Fruit fly (Drosophila melanogaster) whole organism, wandering third instar larva: Measurements from ENCODE around the gene shps.
A peak's percentile ranks its signal among the peaks of the same experiment; 100 is the strongest.

ENCODE experiments used
- CG32264 ChIP-seq: fragments of 200-800 bp; sonication (Bioruptor generic); optimal IDR thresholded peaks from 2 replicates; lab custom pipeline; 2016; ENCODE audit warnings: missing biosample characterization, missing genetic modification characterization
- Rel ChIP-seq, 2 experiments: fragments of 200-800 bp; sonication (Bioruptor generic) in 1 of 2; optimal IDR thresholded peaks; 2 replicates in 1 of 2; 3 replicates in 1 of 2; lab custom pipeline; 2016 to 2019; ENCODE audit warnings: mild to moderate bottlenecking in 2 of 2, missing biosample characterization in 2 of 2, missing genetic modification characterization in 2 of 2, moderate library complexity in 1 of 2
- Vsx2 ChIP-seq: fragments of 200-300, 225-300 bp; sonication (Bioruptor generic); optimal IDR thresholded peaks from 2 replicates; lab custom pipeline; 2018; ENCODE audit warnings: missing biosample characterization, missing genetic modification characterization; ENCODE audit not compliant: partially characterized antibody
- jim ChIP-seq: fragments of 175-275, 200-325 bp; sonication (Bioruptor generic); optimal IDR thresholded peaks from 2 replicates; lab custom pipeline; 2016; ENCODE audit warnings: missing biosample characterization, mild to moderate bottlenecking, missing genetic modification characterization
- psq ChIP-seq: fragments of 200-800 bp; sonication (Bioruptor generic); optimal IDR thresholded peaks from 3 replicates; lab custom pipeline; 2017; ENCODE audit warnings: missing biosample characterization, mild to moderate bottlenecking, missing genetic modification characterization, moderate library complexity

shps gene

DNA sequence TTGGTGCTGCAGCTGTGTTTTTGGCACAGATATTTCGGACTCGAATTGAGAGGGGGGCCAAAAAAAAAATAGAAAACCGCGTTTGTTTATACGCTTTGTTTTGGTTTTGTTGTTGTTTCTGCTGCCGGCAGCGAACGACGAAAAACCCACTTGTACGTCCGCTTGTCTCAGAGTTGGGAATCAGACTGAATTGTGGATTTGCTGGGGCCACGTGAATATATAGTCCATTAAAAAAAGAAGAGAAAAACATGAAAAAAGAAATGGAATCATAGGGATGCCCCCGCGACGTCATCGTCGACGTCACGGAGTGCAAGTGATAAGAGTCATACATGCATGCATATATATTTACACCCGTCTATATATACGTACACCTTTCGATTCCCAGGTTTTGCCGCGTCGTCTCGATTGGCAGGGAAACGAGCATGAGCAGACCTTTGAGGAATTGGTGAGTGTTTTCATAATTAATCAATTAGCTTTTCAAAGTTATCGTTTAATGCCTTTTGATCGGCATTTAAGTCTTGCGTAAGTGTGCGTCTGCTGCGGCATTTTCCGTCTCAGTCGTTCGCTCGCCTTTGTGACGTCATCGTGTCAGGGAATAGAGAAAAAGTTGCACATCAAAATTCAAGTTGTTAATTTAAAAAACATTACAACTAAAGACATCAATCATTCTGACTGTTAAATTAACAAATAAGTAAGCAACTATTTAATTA lies 40.4 kb downstream of the shps start:
- TF ChIP-seq psq (GFP tag; lab: Kevin White, UChicago) (no peak), Rel (GFP tag; optimal IDR thresholded peaks at IDR 0.05; lab: Kevin White, UChicago) (no peak), Rel (tag; optimal IDR thresholded peaks at IDR 0.05; lab: Kevin White, UChicago) (peak; percentile 87), CG32264 (GFP tag; lab: Kevin White, UChicago) (no peak)

DNA sequence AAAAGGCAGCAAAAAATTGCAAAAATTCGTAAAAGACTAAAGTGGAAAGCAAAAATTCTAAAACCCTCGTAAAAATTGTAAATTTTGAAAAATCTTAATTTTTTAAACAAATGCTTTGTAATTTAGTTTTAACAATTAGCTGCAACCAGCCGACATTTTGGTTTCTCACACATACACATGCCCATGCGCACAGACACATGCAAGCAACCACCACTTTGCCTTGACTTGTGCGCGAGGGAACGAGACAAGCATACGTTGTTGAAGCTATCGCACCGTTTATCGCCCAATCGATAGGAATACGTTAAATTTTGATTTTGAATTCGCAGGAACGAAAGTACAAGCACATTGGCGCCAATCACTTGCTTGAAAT lies 41.0 kb downstream of the shps start:
- TF ChIP-seq Vsx2 = peak; percentile 96
- no peak for TF ChIP-seq jim (GFP tag; lab: Kevin White, UChicago)
- TF ChIP-seq, all 38 proteins: peak for 1
